Fruit fly (Drosophila melanogaster) whole organism, embryonic: ENCODE data around the gene Grd.

ENCODE experiments used
- Antp ChIP-seq: fragments of 200-800 bp; sonication (Bioruptor generic); optimal IDR thresholded peaks from 3 replicates; lab custom pipeline; 2016; ENCODE audit warnings: missing biosample characterization, missing genetic modification characterization
- Asciz ChIP-seq: fragments of 200-800 bp; sonication (Bioruptor generic); optimal IDR thresholded peaks from 2 replicates; lab custom pipeline; 2017; ENCODE audit warnings: missing biosample characterization, mild to moderate bottlenecking, missing genetic modification characterization, missing genetic modification reagents
- CG10267 ChIP-seq: fragments of 200-800 bp; sonication (Bioruptor generic); optimal IDR thresholded peaks from 2 replicates; lab custom pipeline; 2018; ENCODE audit warnings: missing biosample characterization, mild to moderate bottlenecking, missing genetic modification characterization, moderate library complexity
- CG10543 ChIP-seq: fragments of 200-800 bp; sonication (Bioruptor generic); optimal IDR thresholded peaks from 3 replicates; lab custom pipeline; 2017; ENCODE audit warnings: missing biosample characterization, mild to moderate bottlenecking, missing genetic modification characterization, moderate library complexity
- CG10565 ChIP-seq: fragments of 200-800 bp; sonication (Bioruptor generic); optimal IDR thresholded peaks from 3 replicates; lab custom pipeline; 2016; ENCODE audit warnings: missing biosample characterization, mild to moderate bottlenecking, missing genetic modification characterization
- CG12104 ChIP-seq: fragments of 200-800 bp; sonication (Bioruptor generic); optimal IDR thresholded peaks from 3 replicates; lab custom pipeline; 2016; ENCODE audit warnings: missing biosample characterization, missing genetic modification characterization
- CG1233 ChIP-seq: fragments of 200-800 bp; sonication (Bioruptor generic); optimal IDR thresholded peaks from 4 replicates; lab custom pipeline; 2018; ENCODE audit warnings: missing biosample characterization, mild to moderate bottlenecking, missing genetic modification characterization
- CG12744 ChIP-seq: fragments of 200-800 bp; sonication (Bioruptor generic); optimal IDR thresholded peaks from 2 replicates; lab custom pipeline; 2016; ENCODE audit warnings: missing biosample characterization, missing genetic modification characterization
- CG13287 ChIP-seq: fragments of 200-800 bp; sonication (Bioruptor generic); IDR thresholded peaks from 2 replicates; pipeline ENCODE4 v1.3.6; 2022; ENCODE audit warnings: missing biosample characterization, missing genetic modification characterization; ENCODE audit not compliant: partially characterized antibody
- CG16779 ChIP-seq: fragments of 200-800 bp; sonication (Bioruptor generic); IDR thresholded peaks from 2 replicates; pipeline ENCODE4 v1.3.6; 2022; ENCODE audit warnings: missing biosample characterization, missing genetic modification characterization
- CG18599 ChIP-seq: fragments of 200-800 bp; sonication (Bioruptor generic); optimal IDR thresholded peaks from 3 replicates; lab custom pipeline; 2017; ENCODE audit warnings: missing biosample characterization, missing genetic modification characterization, mild to moderate bottlenecking, moderate library complexity, missing genetic modification reagents
- CG2199 ChIP-seq: fragments of 200-800 bp; sonication (Bioruptor generic); IDR thresholded peaks from 3 replicates; pipeline ENCODE4 v1.3.6; 2022; ENCODE audit warnings: missing biosample characterization, missing genetic modification characterization
- CG2712 ChIP-seq: fragments of 200-800 bp; optimal IDR thresholded peaks from 3 replicates; lab custom pipeline; 2019; ENCODE audit warnings: missing biosample characterization, mild to moderate bottlenecking, missing genetic modification characterization, moderate library complexity
- CG31388 ChIP-seq: fragments of 200-800 bp; sonication (Bioruptor generic); optimal IDR thresholded peaks from 2 replicates; lab custom pipeline; 2016; ENCODE audit warnings: missing biosample characterization, missing genetic modification characterization
- CG3995 ChIP-seq: fragments of 200-800 bp; sonication (Bioruptor generic); optimal IDR thresholded peaks from 3 replicates; lab custom pipeline; 2016; ENCODE audit warnings: missing biosample characterization, missing genetic modification characterization
- CG5953 ChIP-seq: fragments of 200-800 bp; sonication (Bioruptor generic); IDR thresholded peaks from 2 replicates; pipeline ENCODE4 v1.3.6; 2022; ENCODE audit warnings: missing biosample characterization, missing genetic modification characterization
- CG8089 ChIP-seq: fragments of 200-800 bp; sonication (Bioruptor generic); optimal IDR thresholded peaks from 3 replicates; lab custom pipeline; 2016; ENCODE audit warnings: missing biosample characterization, missing genetic modification characterization
- CG9437 ChIP-seq: fragments of 200-800 bp; sonication (Bioruptor generic); optimal IDR thresholded peaks from 2 replicates; lab custom pipeline; 2018; ENCODE audit warnings: missing biosample characterization, mild to moderate bottlenecking, missing genetic modification characterization
- CG9609 ChIP-seq: fragments of 200-800 bp; sonication (Bioruptor generic); optimal IDR thresholded peaks from 3 replicates; lab custom pipeline; 2016; ENCODE audit warnings: missing biosample characterization, missing genetic modification characterization
- CG9817 ChIP-seq: fragments of 200-800 bp; sonication (Bioruptor generic); optimal IDR thresholded peaks from 2 replicates; lab custom pipeline; 2018; ENCODE audit warnings: missing biosample characterization, mild to moderate bottlenecking, missing genetic modification characterization, moderate library complexity
- CG9876 ChIP-seq: fragments of 200-800 bp; sonication (Bioruptor generic); optimal IDR thresholded peaks from 2 replicates; lab custom pipeline; 2016; ENCODE audit warnings: missing biosample characterization, missing genetic modification characterization
- CHES-1-like ChIP-seq: fragments of 200-800 bp; sonication (Bioruptor generic); optimal IDR thresholded peaks from 2 replicates; lab custom pipeline; 2016; ENCODE audit warnings: missing biosample characterization, missing genetic modification characterization
- Camta ChIP-seq: fragments of 200-800 bp; sonication (Bioruptor generic); optimal IDR thresholded peaks from 2 replicates; lab custom pipeline; 2016; ENCODE audit warnings: missing biosample characterization, missing genetic modification characterization
- CrebB ChIP-seq: fragments of 200-800 bp; sonication (Bioruptor generic); optimal IDR thresholded peaks from 3 replicates; lab custom pipeline; 2018; ENCODE audit warnings: missing biosample characterization, mild to moderate bottlenecking, missing genetic modification characterization
- Ets97D ChIP-seq: fragments of 200-800 bp; sonication (Bioruptor generic); optimal IDR thresholded peaks from 3 replicates; lab custom pipeline; 2016; ENCODE audit warnings: missing biosample characterization, missing genetic modification characterization
- H2.0 ChIP-seq: fragments of 200-800 bp; sonication (Bioruptor generic); IDR thresholded peaks from 2 replicates; pipeline ENCODE4 v1.3.6; 2022; ENCODE audit warnings: missing biosample characterization, missing genetic modification characterization
- Hmr ChIP-seq: fragments of 200-800 bp; sonication (Bioruptor generic); optimal IDR thresholded peaks from 3 replicates; lab custom pipeline; 2017; ENCODE audit warnings: mild to moderate bottlenecking, missing biosample characterization, missing genetic modification reagents, missing genetic modification characterization
- Hr39 ChIP-seq: fragments of >200 bp; optimal IDR thresholded peaks from 2 replicates; lab custom pipeline; 2017
- Hr78 ChIP-seq, 2 experiments: fragments of 200-800 bp in 1 of 2; fragments of >200 bp in 1 of 2; sonication (Bioruptor generic) in 1 of 2; optimal IDR thresholded peaks; 2 replicates each; lab custom pipeline; 2017 to 2019; ENCODE audit warnings: missing biosample characterization in 2 of 2, missing genetic modification characterization in 2 of 2, mild to moderate bottlenecking in 1 of 2, moderate library complexity in 1 of 2
- Side ChIP-seq: fragments of 200-800 bp; sonication (Bioruptor generic); optimal IDR thresholded peaks from 2 replicates; lab custom pipeline; 2016; ENCODE audit warnings: missing biosample characterization, missing genetic modification characterization
- Sox100B ChIP-seq: fragments of 200-800 bp; sonication (Bioruptor generic); optimal IDR thresholded peaks from 3 replicates; lab custom pipeline; 2018; ENCODE audit warnings: missing biosample characterization, mild to moderate bottlenecking, missing genetic modification characterization
- Tbp ChIP-seq: fragments of >200 bp; optimal IDR thresholded peaks from 2 replicates; lab custom pipeline; 2018; ENCODE audit warnings: missing biosample characterization, missing genetic modification characterization
- Trl ChIP-seq, 3 experiments: fragments of >200 bp in 2 of 3; fragments of 200-800 bp in 1 of 3; sonication (Bioruptor generic) in 1 of 3; optimal IDR thresholded peaks; 2 replicates in 1 of 3; 3 replicates in 2 of 3; lab custom pipeline; 2016 to 2017; ENCODE audit warnings: missing biosample characterization in 1 of 3, missing genetic modification characterization in 1 of 3
- ara ChIP-seq: fragments of 200-800 bp; sonication (Bioruptor generic); IDR thresholded peaks from 2 replicates; pipeline ENCODE4 v1.3.6; 2022; ENCODE audit warnings: missing biosample characterization, missing genetic modification characterization
- ci ChIP-seq: fragments of 200-800 bp; sonication (Bioruptor generic); IDR thresholded peaks from 3 replicates; pipeline ENCODE4 v1.3.6; 2022; ENCODE audit warnings: missing biosample characterization, missing genetic modification characterization
- dmrt11E ChIP-seq: fragments of 200-800 bp; sonication (Bioruptor generic); optimal IDR thresholded peaks from 3 replicates; lab custom pipeline; 2018; ENCODE audit warnings: missing biosample characterization, mild to moderate bottlenecking, missing genetic modification characterization, moderate library complexity
- exex ChIP-seq: fragments of 200-800 bp; sonication (Bioruptor generic); optimal IDR thresholded peaks from 4 replicates; lab custom pipeline; 2018; ENCODE audit warnings: missing biosample characterization, mild to moderate bottlenecking, missing genetic modification characterization, moderate library complexity
- fd102C ChIP-seq: fragments of 200-800 bp; sonication (Bioruptor generic); optimal IDR thresholded peaks from 2 replicates; lab custom pipeline; 2018; ENCODE audit warnings: missing biosample characterization, mild to moderate bottlenecking, missing genetic modification characterization, moderate library complexity
- ftz-f1 ChIP-seq: fragments of 200-800 bp; sonication (Bioruptor generic); optimal IDR thresholded peaks from 2 replicates; lab custom pipeline; 2016; ENCODE audit warnings: missing biosample characterization, missing genetic modification characterization
- gem ChIP-seq: fragments of 200-800 bp; sonication (Bioruptor generic); optimal IDR thresholded peaks from 2 replicates; lab custom pipeline; 2019; ENCODE audit warnings: missing biosample characterization, mild to moderate bottlenecking, missing genetic modification characterization, moderate library complexity
- inv ChIP-seq: fragments of 200-800 bp; sonication (Bioruptor generic); IDR thresholded peaks from 2 replicates; pipeline ENCODE4 v1.3.6; 2022; ENCODE audit warnings: missing biosample characterization, missing genetic modification characterization; ENCODE audit not compliant: partially characterized antibody
- lbe ChIP-seq: fragments of 200-800 bp; sonication (Bioruptor generic); optimal IDR thresholded peaks from 2 replicates; lab custom pipeline; 2016; ENCODE audit warnings: missing biosample characterization, mild to moderate bottlenecking, missing genetic modification characterization
- mirr ChIP-seq: fragments of 200-800 bp; sonication (Bioruptor generic); optimal IDR thresholded peaks from 3 replicates; lab custom pipeline; 2018; ENCODE audit warnings: missing biosample characterization, mild to moderate bottlenecking, missing genetic modification characterization
- pan ChIP-seq, 4 experiments: fragments of >200 bp in 3 of 4; fragments of 200-800 bp in 1 of 4; sonication (Bioruptor generic) in 1 of 4; optimal IDR thresholded peaks in 3 of 4; IDR thresholded peaks in 1 of 4; 2 replicates each; pipeline versions ENCODE4 v1.3.6 to Lab custom; 2017 to 2022; ENCODE audit warnings: missing biosample characterization in 2 of 4, missing genetic modification characterization in 2 of 4, mixed read lengths in 1 of 4
- pfk ChIP-seq: fragments of 200-800 bp; sonication (Bioruptor generic); optimal IDR thresholded peaks from 2 replicates; lab custom pipeline; 2018; ENCODE audit warnings: missing biosample characterization, mild to moderate bottlenecking, missing genetic modification characterization, moderate library complexity
- schlank ChIP-seq: fragments of 200-800 bp; sonication (Bioruptor generic); optimal IDR thresholded peaks from 2 replicates; lab custom pipeline; 2018; ENCODE audit warnings: missing biosample characterization, mild to moderate bottlenecking, missing genetic modification characterization
- trh ChIP-seq: fragments of 200-800 bp; sonication (Bioruptor generic); optimal IDR thresholded peaks from 2 replicates; lab custom pipeline; 2016; ENCODE audit warnings: missing biosample characterization, missing genetic modification characterization
- usp ChIP-seq: fragments of >200 bp; optimal IDR thresholded peaks from 2 replicates; lab custom pipeline; 2017; ENCODE audit warnings: missing biosample characterization, missing genetic modification characterization
- vvl ChIP-seq: fragments of 200-800 bp; sonication (Bioruptor generic); IDR thresholded peaks from 2 replicates; pipeline ENCODE4 v1.3.6; 2022; ENCODE audit warnings: missing biosample characterization, missing genetic modification characterization
- wor ChIP-seq: fragments of 200-800 bp; sonication (Bioruptor generic); IDR thresholded peaks from 2 replicates; pipeline ENCODE4 v1.3.6; 2022; ENCODE audit warnings: missing biosample characterization, missing genetic modification characterization
- z ChIP-seq: fragments of 200-800 bp; sonication (Bioruptor generic); IDR thresholded peaks from 3 replicates; pipeline ENCODE4 v1.3.6; 2022; ENCODE audit warnings: missing biosample characterization, missing genetic modification characterization
- zfh2 ChIP-seq: fragments of 200-800 bp; sonication (Bioruptor generic); optimal IDR thresholded peaks from 2 replicates; lab custom pipeline; 2016; ENCODE audit warnings: missing biosample characterization, missing genetic modification characterization

The Grd gene

DNA sequence AAGACGTTTGTCGTGTGGAACGTTAAGA, 31.9 kb upstream of the Grd start, which contains the start of gene CG42815:
CG42815 (minus strand) TSS at position 20 of the 28 bp plus-strand sequence.
- no peak for TF ChIP-seq CG2712 (tag; lab: Kevin White, UChicago)
- TF ChIP-seq CG10267: no peak
- TF ChIP-seq CG31388 (GFP tag; lab: Kevin White, UChicago): no peak
- no peak for TF ChIP-seq gem (tag; lab: Kevin White, UChicago)
- TF ChIP-seq mirr (GFP tag; lab: Kevin White, UChicago): no peak
- no peak for TF ChIP-seq Asciz (GFP tag; lab: Kevin White, UChicago)
- no peak for TF ChIP-seq Side
- TF ChIP-seq dmrt11E (tag; lab: Kevin White, UChicago): no peak
- no peak for TF ChIP-seq usp
- no peak for TF ChIP-seq inv (GFP tag; lab: Robert Waterston, UW)
- TF ChIP-seq CG5953: no peak
- no peak for TF ChIP-seq Hr39 (lab: Kevin White, UChicago)
- TF ChIP-seq CG12104 (GFP tag; lab: Kevin White, UChicago): no peak
- no peak for TF ChIP-seq pan (optimal IDR thresholded peaks at IDR 0.05; lab: Kevin White, UChicago)
- TF ChIP-seq pan (GFP tag; optimal IDR thresholded peaks at IDR 0.05 in 1 of 2, IDR thresholded peaks at IDR 0.05 in 1 of 2): no peak
- no peak for TF ChIP-seq CG9876 (GFP tag; lab: Kevin White, UChicago)
- no peak for TF ChIP-seq CG16779 (GFP tag; lab: Robert Waterston, UW)

DNA sequence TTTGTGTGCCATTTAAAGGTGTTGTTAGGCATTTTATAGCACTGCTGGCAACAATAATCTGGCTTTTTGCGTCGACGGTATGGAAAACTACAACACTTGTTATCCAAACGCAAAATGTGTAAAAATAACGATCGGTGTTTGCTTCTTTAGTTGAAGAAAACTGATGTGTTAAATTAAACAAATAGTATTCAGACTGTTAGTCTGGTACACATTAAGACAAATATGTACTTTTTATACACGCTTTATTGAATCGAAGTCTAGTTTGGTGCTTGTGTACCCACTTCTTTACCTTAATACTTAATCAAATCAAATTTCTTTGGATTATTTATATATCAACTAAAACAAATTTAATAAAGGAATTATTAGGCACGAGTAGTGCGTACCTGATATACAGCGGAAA, 31.6 kb upstream of the Grd start:
- TF ChIP-seq ci (GFP tag; lab: Robert Waterston, UW) (no peak), zfh2 (GFP tag; lab: Kevin White, UChicago) (no peak), exex (tag; lab: Kevin White, UChicago) (peak; percentile 34), trh (GFP tag; lab: Kevin White, UChicago) (no peak), ara (GFP tag; lab: Robert Waterston, UW) (no peak), CG3995 (no peak), Hr78 (GFP tag; optimal IDR thresholded peaks at IDR 0.05; lab: Kevin White, UChicago) (no peak), CG8089 (GFP tag; lab: Kevin White, UChicago) (no peak), Tbp (GFP tag; lab: Kevin White, UChicago) (no peak), CG5953 (no peak), Camta (GFP tag; lab: Kevin White, UChicago) (no peak), CG1233 (GFP tag; lab: Kevin White, UChicago) (peak; percentile 40), Trl (optimal IDR thresholded peaks at IDR 0.05; lab: Kevin White, UChicago) (no peak), Trl (GFP tag; optimal IDR thresholded peaks at IDR 0.05; lab: Kevin White, UChicago) (no peak), CG10565 (GFP tag; lab: Kevin White, UChicago) (no peak), CG9437 (GFP tag; lab: Kevin White, UChicago) (no peak), schlank (tag; lab: Kevin White, UChicago) (peak; percentile 69), Ets97D (no peak), CrebB (tag; lab: Kevin White, UChicago) (peak; percentile 46), vvl (GFP tag; lab: Robert Waterston, UW) (no peak), Hmr (peak; percentile 87), CG9609 (GFP tag; lab: Kevin White, UChicago) (no peak), CG18599 (GFP tag; lab: Kevin White, UChicago) (peak; percentile 91), wor (GFP tag; lab: Robert Waterston, UW) (no peak), fd102C (GFP tag; lab: Kevin White, UChicago) (no peak), Antp (no peak), CG9817 (tag; lab: Kevin White, UChicago) (peak; percentile 42), CG10543 (peak; percentile 78), ftz-f1 (GFP tag; lab: Kevin White, UChicago) (no peak), CG2199 (GFP tag; lab: Robert Waterston, UW) (no peak), z (GFP tag; lab: Robert Waterston, UW) (no peak), CG12744 (GFP tag; lab: Kevin White, UChicago) (peak; percentile 15), Sox100B (GFP tag; lab: Kevin White, UChicago) (no peak), pfk (peak; percentile 4), H2.0 (GFP tag; lab: Robert Waterston, UW) (no peak), CG13287 (GFP tag; lab: Robert Waterston, UW) (no peak), lbe (GFP tag; lab: Kevin White, UChicago) (no peak), CHES-1-like (no peak)
